Worm (Caenorhabditis elegans): ENCODE data around the gene ikke-1.

ce11 chrIII:9004658-9005057, 45.8 kb downstream of the ikke-1 start:
- TF ChIP-seq ama-1 (optimal IDR thresholded peaks at IDR 0.05) (no peak), F13C5.2 (tag; optimal IDR thresholded peaks at IDR 0.05) (no peak), sea-1 (GFP tag; conservative IDR thresholded peaks at IDR 0.05) (no peak), hmg-4 (GFP tag; optimal IDR thresholded peaks at IDR 0.05) (no peak), flt-1 (GFP tag; IDR thresholded peaks at IDR 0.05) (no peak), aly-1 (tag; optimal IDR thresholded peaks at IDR 0.05) (no peak), hnd-1 (tag; optimal IDR thresholded peaks at IDR 0.05) (no peak)

All from whole organism, early embryonic.